Fruit fly (Drosophila melanogaster) whole organism: ENCODE measurements around the gene CG32641.

Source experiments
- CG8478 ChIP-seq: fragments of >200 bp; optimal IDR thresholded peaks from 2 replicates; lab custom pipeline; 2018; ENCODE audit warnings: inconsistent platforms
- Dll ChIP-seq: fragments of >200 bp; optimal IDR thresholded peaks from 2 replicates; lab custom pipeline; 2017
- EcR ChIP-seq, 2 experiments: fragments of >200 bp; optimal IDR thresholded peaks; 2 replicates each; lab custom pipeline; 2017; ENCODE audit warnings: missing biosample characterization in 2 of 2, missing genetic modification characterization in 2 of 2, missing genetic modification reagents in 2 of 2

dm6 chrX:13194249-13194648 is 10.0 kb downstream of the CG32641 start, which contains the start of gene Coq5:
- TF ChIP-seq CG8478 (lab: Kevin White, UChicago) (no peak), EcR (GFP tag; optimal IDR thresholded peaks at IDR 0.05; lab: Kevin White, UChicago) (no peak), Dll (lab: Kevin White, UChicago) (no peak)
